Worm (Caenorhabditis elegans) whole organism, L1 larva: Measurements from ENCODE around the gene C49C3.11.

Experiments used
- ets-5 ChIP-seq: fragments of 200-800 bp; sonication (Bioruptor generic); IDR thresholded peaks from 2 replicates; pipeline ENCODE4 v1.3.6; 2022; ENCODE audit warnings: missing genetic modification characterization, missing compliant biosample characterization
- nhr-237 ChIP-seq: fragments of 150-350 bp; optimal IDR thresholded peaks from 2 replicates; lab custom pipeline; 2014; ENCODE audit warnings: missing biosample characterization, missing genetic modification characterization
- nhr-77 ChIP-seq: fragments of 150-350 bp; optimal IDR thresholded peaks from 2 replicates; lab custom pipeline; 2014; ENCODE audit warnings: missing biosample characterization, missing genetic modification characterization
- ztf-11 ChIP-seq, 2 experiments: sonication (generic microtip); optimal IDR thresholded peaks; 2 replicates each; lab custom pipeline; 2016 to 2017; ENCODE audit warnings: missing genetic modification characterization in 2 of 2, missing biosample characterization in 1 of 2, missing compliant biosample characterization in 1 of 2

DNA sequence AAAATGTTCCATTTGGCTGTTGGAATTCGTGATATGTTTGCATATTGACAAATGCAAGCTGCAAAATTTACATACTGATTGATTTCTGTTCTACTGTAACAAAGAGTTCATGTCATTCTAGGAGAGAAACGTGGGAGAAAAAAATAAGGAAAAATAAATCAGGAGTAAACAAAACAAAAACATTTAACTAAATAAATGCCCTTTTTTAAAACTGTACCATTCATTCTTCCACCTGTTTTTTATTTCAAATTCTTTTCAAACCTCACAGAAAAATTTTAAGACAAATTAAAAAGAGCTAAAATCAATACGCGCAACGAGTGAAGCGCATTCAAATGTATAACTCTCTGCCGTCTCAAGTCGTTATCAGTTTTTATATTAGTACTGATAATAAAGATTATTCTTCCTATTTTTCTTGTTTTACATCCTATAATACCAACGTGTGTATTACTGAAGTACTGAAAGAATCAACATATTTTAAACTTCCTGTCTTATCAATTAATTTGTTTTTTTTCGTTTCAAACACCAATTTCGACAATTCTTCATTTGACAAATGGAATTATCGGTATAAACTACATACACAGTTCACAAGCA, 4.6 kb upstream of the C49C3.11 start, which contains the start of gene C49C3.10:
- TF ChIP-seq ztf-11 (tag; optimal IDR thresholded peaks at IDR 0.05; lab: Kevin White, UChicago), result no peak
- no peak for TF ChIP-seq ets-5
- TF ChIP-seq nhr-77 (tag; lab: Kevin White, UChicago), result no peak
- no peak for TF ChIP-seq nhr-237 (tag; lab: Kevin White, UChicago)
